Worm (Caenorhabditis elegans): ENCODE data around the gene sms-3.

- TF ChIP-seq sptf-1 (tag; optimal IDR thresholded peaks at IDR 0.05), result no peak
- no peak for TF ChIP-seq elt-3 (tag; optimal IDR thresholded peaks at IDR 0.05)
- no peak for TF ChIP-seq lsy-2 (tag; optimal IDR thresholded peaks at IDR 0.05)
- no peak for TF ChIP-seq ceh-39 (tag; optimal IDR thresholded peaks at IDR 0.05)
- TF ChIP-seq blmp-1 (tag; optimal IDR thresholded peaks at IDR 0.05), result no peak
Observed at ce11 chrIII:1641163-1641562, 40.2 kb upstream of the sms-3 start, which contains the start of gene Y22D7AL.3.

All from whole organism, mixed stage, embryonic.